Worm (Caenorhabditis elegans): ENCODE results near the gene str-92.

str-92 gene

ce11 chrV:17706217-17706806 lies 29.9 kb upstream of the str-92 start:
- no peak for TF ChIP-seq nhr-43 (tag; optimal IDR thresholded peaks at IDR 0.05; ENCODE audit: poor library complexity, severe bottlenecking)
- no peak for TF ChIP-seq pqm-1 (tag; optimal IDR thresholded peaks at IDR 0.05)
- no peak for TF ChIP-seq ZK546.5 (tag; optimal IDR thresholded peaks at IDR 0.05)
- TF ChIP-seq elt-1 (tag; optimal IDR thresholded peaks at IDR 0.05) = no peak
- no peak for TF ChIP-seq eor-1 (tag; optimal IDR thresholded peaks at IDR 0.05)
- TF ChIP-seq ceh-9 (tag; optimal IDR thresholded peaks at IDR 0.05) = no peak
- TF ChIP-seq nhr-28 (tag; optimal IDR thresholded peaks at IDR 0.05) = no peak
- TF ChIP-seq unc-39 (tag; optimal IDR thresholded peaks at IDR 0.05) = no peak
- TF ChIP-seq lsy-12 (tag; optimal IDR thresholded peaks at IDR 0.05) = no peak
- no peak for TF ChIP-seq egl-27 (tag; optimal IDR thresholded peaks at IDR 0.05)
- TF ChIP-seq egl-5 (tag; optimal IDR thresholded peaks at IDR 0.05) = no peak
- TF ChIP-seq mdl-1 (tag; optimal IDR thresholded peaks at IDR 0.05) = no peak
- no peak for TF ChIP-seq nhr-25 (tag; optimal IDR thresholded peaks at IDR 0.05)
- no peak for TF ChIP-seq R02D3.7 (tag; optimal IDR thresholded peaks at IDR 0.05)

ce11 chrV:17705814-17706213 lies 29.4 kb upstream of the str-92 start, which contains the start of gene W06D12.6:
W06D12.6 (plus strand) TSS chrV:17706114.
- TF ChIP-seq ceh-16 (tag; optimal IDR thresholded peaks at IDR 0.05) = no peak
- no peak for TF ChIP-seq ztf-4 (tag; optimal IDR thresholded peaks at IDR 0.05)
- no peak for TF ChIP-seq snpc-4 (tag; optimal IDR thresholded peaks at IDR 0.05)
- no peak for TF ChIP-seq mml-1 (tag; optimal IDR thresholded peaks at IDR 0.05)
- TF ChIP-seq nhr-77 (tag; optimal IDR thresholded peaks at IDR 0.05) = no peak
- TF ChIP-seq pha-4 (tag; optimal IDR thresholded peaks at IDR 0.05) = no peak
- no peak for TF ChIP-seq nhr-43 (tag; optimal IDR thresholded peaks at IDR 0.05; ENCODE audit: poor library complexity, severe bottlenecking)
- no peak for TF ChIP-seq nhr-76 (tag; optimal IDR thresholded peaks at IDR 0.05)
- no peak for TF ChIP-seq skn-1 (tag; optimal IDR thresholded peaks at IDR 0.05)
- no peak for TF ChIP-seq elt-1 (tag; optimal IDR thresholded peaks at IDR 0.05)
- TF ChIP-seq zag-1 (tag; optimal IDR thresholded peaks at IDR 0.05) = no peak
- TF ChIP-seq lin-15B (tag; optimal IDR thresholded peaks at IDR 0.05) = no peak
- no peak for TF ChIP-seq tbx-2 (tag; optimal IDR thresholded peaks at IDR 0.05)
- TF ChIP-seq nhr-12 (tag; optimal IDR thresholded peaks at IDR 0.05) = no peak
- TF ChIP-seq egl-27 (tag; optimal IDR thresholded peaks at IDR 0.05) = no peak
- TF ChIP-seq nhr-11 (tag; optimal IDR thresholded peaks at IDR 0.05) = no peak
- no peak for TF ChIP-seq mdl-1 (tag; optimal IDR thresholded peaks at IDR 0.05)

- TF ChIP-seq hmg-11 (tag; optimal IDR thresholded peaks at IDR 0.05) = no peak
- no peak for TF ChIP-seq unc-62 (GFP tag; optimal IDR thresholded peaks at IDR 0.05)
Observed at ce11 chrV:17700728-17701262, 24.3 kb upstream of the str-92 start, which contains the start of the genes Y26G10.5 and srh-32. Y26G10.5 (minus strand) TSS chrV:17700828. srh-32 (plus strand) TSS chrV:17701212.

- TF ChIP-seq eor-1 (tag; optimal IDR thresholded peaks at IDR 0.05) (no peak), mdl-1 (tag; optimal IDR thresholded peaks at IDR 0.05) (no peak), sea-2 (GFP tag; optimal IDR thresholded peaks at IDR 0.05) (no peak), R02D3.7 (tag; optimal IDR thresholded peaks at IDR 0.05) (no peak), fkh-2 (tag; optimal IDR thresholded peaks at IDR 0.05) (no peak), daf-12 (tag; optimal IDR thresholded peaks at IDR 0.05) (no peak), nhr-28 (tag; optimal IDR thresholded peaks at IDR 0.05) (no peak), nfya-1 (tag; optimal IDR thresholded peaks at IDR 0.05; ENCODE audit: insufficient read depth) (no peak), egl-27 (tag; optimal IDR thresholded peaks at IDR 0.05) (no peak), ztf-11 (tag; optimal IDR thresholded peaks at IDR 0.05) (no peak), nhr-77 (tag; optimal IDR thresholded peaks at IDR 0.05) (no peak), unc-39 (tag; optimal IDR thresholded peaks at IDR 0.05) (no peak), zag-1 (tag; optimal IDR thresholded peaks at IDR 0.05) (no peak), ceh-82 (tag; optimal IDR thresholded peaks at IDR 0.05) (no peak)
Observed at ce11 chrV:17699659-17700058, 23.2 kb upstream of the str-92 start, which contains the start of gene Y26G10.6. Y26G10.6 (plus strand) TSS chrV:17699959.

- TF ChIP-seq nhr-43 (tag; optimal IDR thresholded peaks at IDR 0.05; ENCODE audit: poor library complexity, severe bottlenecking) = no peak
- TF ChIP-seq elt-3 (tag; optimal IDR thresholded peaks at IDR 0.05) = no peak
- TF ChIP-seq eor-1 (tag; optimal IDR thresholded peaks at IDR 0.05) = no peak
- TF ChIP-seq ceh-28 (tag; optimal IDR thresholded peaks at IDR 0.05) = no peak
- TF ChIP-seq egl-27 (tag; optimal IDR thresholded peaks at IDR 0.05) = no peak
- TF ChIP-seq elt-1 (tag; optimal IDR thresholded peaks at IDR 0.05) = no peak
- no peak for TF ChIP-seq fkh-10 (GFP tag; optimal IDR thresholded peaks at IDR 0.05)
- TF ChIP-seq unc-62 (GFP tag; optimal IDR thresholded peaks at IDR 0.05) = no peak
- no peak for TF ChIP-seq fos-1 (tag; optimal IDR thresholded peaks at IDR 0.05)
- no peak for TF ChIP-seq mdl-1 (tag; optimal IDR thresholded peaks at IDR 0.05)
- no peak for TF ChIP-seq lin-39 (tag; optimal IDR thresholded peaks at IDR 0.05)
- no peak for TF ChIP-seq tbx-2 (tag; optimal IDR thresholded peaks at IDR 0.05)
- no peak for TF ChIP-seq nhr-28 (tag; optimal IDR thresholded peaks at IDR 0.05)
- TF ChIP-seq nhr-77 (tag; optimal IDR thresholded peaks at IDR 0.05) = no peak
Observed at ce11 chrV:17699097-17699496, 22.6 kb upstream of the str-92 start, which contains the start of gene Y26G10.4. Y26G10.4 (minus strand) TSS chrV:17699197.
